Worm (Caenorhabditis elegans): Measurements from ENCODE around the gene C04G6.2.

- no peak for TF ChIP-seq lin-32 (GFP tag; optimal IDR thresholded peaks at IDR 0.05)
- no peak for TF ChIP-seq lsy-2 (tag; optimal IDR thresholded peaks at IDR 0.05)
Measured at ce11 chrII:5083341-5083740, 9.7 kb upstream of the C04G6.2 start, which contains the start of gene C04G6.4.
